Fruit fly (Drosophila melanogaster) whole organism, prepupa: ENCODE measurements around the gene hth.

Source experiments
- CG10669 ChIP-seq: fragments of 200-800 bp; sonication (Bioruptor generic); optimal IDR thresholded peaks from 3 replicates; lab custom pipeline; 2018; ENCODE audit warnings: missing biosample characterization, mild to moderate bottlenecking, missing genetic modification characterization, moderate library complexity
- CG11762 ChIP-seq: fragments of 200-800 bp; sonication (Bioruptor generic); optimal IDR thresholded peaks from 3 replicates; lab custom pipeline; 2016; ENCODE audit warnings: missing biosample characterization, missing genetic modification characterization; ENCODE audit not compliant: insufficient read depth
- CG15336 ChIP-seq: fragments of 200-800 bp; sonication (Bioruptor generic); IDR thresholded peaks from 2 replicates; pipeline ENCODE4 v1.3.6; 2022; ENCODE audit warnings: missing biosample characterization, missing genetic modification characterization
- CG16779 ChIP-seq: fragments of 200-800 bp; sonication (Bioruptor generic); optimal IDR thresholded peaks from 3 replicates; lab custom pipeline; 2017; ENCODE audit warnings: missing biosample characterization, mild to moderate bottlenecking, missing genetic modification characterization
- Eip75B ChIP-seq: fragments of 200-800 bp; sonication (Bioruptor generic); optimal IDR thresholded peaks from 3 replicates; lab custom pipeline; 2016; ENCODE audit warnings: missing biosample characterization, missing genetic modification characterization
- Met ChIP-seq: fragments of 200-800 bp; sonication (Bioruptor generic); optimal IDR thresholded peaks from 3 replicates; lab custom pipeline; 2016; ENCODE audit warnings: missing biosample characterization, missing genetic modification characterization
- lz ChIP-seq: fragments of 200-800 bp; sonication (Bioruptor generic); optimal IDR thresholded peaks from 3 replicates; lab custom pipeline; 2016; ENCODE audit warnings: missing biosample characterization, missing genetic modification characterization
- net ChIP-seq: fragments of 200-800 bp; sonication (Bioruptor generic); optimal IDR thresholded peaks from 3 replicates; lab custom pipeline; 2016; ENCODE audit warnings: missing biosample characterization, missing genetic modification characterization

dm6 chr3R:10648556-10649181 is 9.3 kb upstream of the hth start:
- TF ChIP-seq Met (GFP tag; lab: Kevin White, UChicago) (peak; percentile 34), CG10669 (GFP tag; lab: Kevin White, UChicago) (no peak), CG16779 (tag; lab: Kevin White, UChicago) (no peak), CG11762 (GFP tag; lab: Kevin White, UChicago) (no peak), Eip75B (no peak), net (no peak), lz (no peak), CG15336 (no peak)
